Fruit fly (Drosophila melanogaster) whole organism, embryonic: ENCODE data around the gene CG1801.

Source experiments
- B-H1 ChIP-seq: fragments of 200-800 bp; sonication (Bioruptor generic); IDR thresholded peaks from 3 replicates; pipeline ENCODE4 v1.3.6; 2022; ENCODE audit warnings: missing biosample characterization, missing genetic modification characterization
- CG10209 ChIP-seq: fragments of 200-800 bp; sonication (Bioruptor generic); optimal IDR thresholded peaks from 3 replicates; lab custom pipeline; 2017; ENCODE audit warnings: missing biosample characterization, mild to moderate bottlenecking, missing genetic modification characterization, missing genetic modification reagents
- CG1602 ChIP-seq: fragments of 200-800 bp; sonication (Bioruptor generic); optimal IDR thresholded peaks from 3 replicates; lab custom pipeline; 2016; ENCODE audit warnings: missing biosample characterization, missing genetic modification characterization
- CG1647 ChIP-seq: fragments of 200-800 bp; sonication (Bioruptor generic); optimal IDR thresholded peaks from 3 replicates; lab custom pipeline; 2016; ENCODE audit warnings: missing biosample characterization, missing genetic modification characterization
- CG16815 ChIP-seq: fragments of 200-800 bp; sonication (Bioruptor generic); optimal IDR thresholded peaks from 3 replicates; lab custom pipeline; 2017; ENCODE audit warnings: missing biosample characterization, mild to moderate bottlenecking, missing genetic modification characterization
- CG17912 ChIP-seq: fragments of 200-800 bp; sonication (Bioruptor generic); optimal IDR thresholded peaks from 2 replicates; lab custom pipeline; 2018; ENCODE audit warnings: missing biosample characterization, mild to moderate bottlenecking, missing genetic modification characterization
- CG1792 ChIP-seq: fragments of 200-800 bp; sonication (Bioruptor generic); optimal IDR thresholded peaks from 2 replicates; lab custom pipeline; 2016; ENCODE audit warnings: missing biosample characterization, missing genetic modification characterization
- CG3163 ChIP-seq: fragments of 200-800 bp; sonication (Bioruptor generic); optimal IDR thresholded peaks from 3 replicates; lab custom pipeline; 2016; ENCODE audit warnings: missing biosample characterization, missing genetic modification characterization
- CG33213 ChIP-seq: fragments of 200-800 bp; sonication (Bioruptor generic); optimal IDR thresholded peaks from 3 replicates; lab custom pipeline; 2016; ENCODE audit warnings: missing biosample characterization, missing genetic modification characterization
- CG3407 ChIP-seq: fragments of 200-800 bp; sonication (Bioruptor generic); optimal IDR thresholded peaks from 2 replicates; lab custom pipeline; 2018; ENCODE audit warnings: missing biosample characterization, mild to moderate bottlenecking, missing genetic modification characterization
- CG3847 ChIP-seq: fragments of 200-800 bp; sonication (Bioruptor generic); IDR thresholded peaks from 2 replicates; pipeline ENCODE4 v1.3.6; 2022; ENCODE audit warnings: missing biosample characterization, missing genetic modification characterization
- CG42726 ChIP-seq: fragments of 200-800 bp; sonication (Bioruptor generic); IDR thresholded peaks from 2 replicates; pipeline ENCODE4 v1.3.6; 2022; ENCODE audit warnings: missing biosample characterization, missing genetic modification characterization; ENCODE audit not compliant: partially characterized antibody
- CG4404 ChIP-seq: fragments of 200-800 bp; sonication (Bioruptor generic); IDR thresholded peaks from 2 replicates; pipeline ENCODE4 v1.3.6; 2022; ENCODE audit warnings: missing biosample characterization, missing genetic modification characterization
- CG5245 ChIP-seq: fragments of 200-800 bp; sonication (Bioruptor generic); optimal IDR thresholded peaks from 3 replicates; lab custom pipeline; 2016; ENCODE audit warnings: missing biosample characterization, missing genetic modification characterization
- CG6254 ChIP-seq: fragments of 200-800 bp; sonication (Bioruptor generic); optimal IDR thresholded peaks from 3 replicates; lab custom pipeline; 2017; ENCODE audit warnings: mild to moderate bottlenecking, missing biosample characterization, missing genetic modification reagents, missing genetic modification characterization
- CkIIα-i1 ChIP-seq: fragments of 200-800 bp; sonication (Bioruptor generic); IDR thresholded peaks from 2 replicates; pipeline ENCODE4 v1.3.6; 2022; ENCODE audit warnings: missing biosample characterization, missing genetic modification characterization
- Dad ChIP-seq: fragments of 200-800 bp; sonication (Bioruptor generic); optimal IDR thresholded peaks from 3 replicates; lab custom pipeline; 2016; ENCODE audit warnings: missing biosample characterization, missing genetic modification characterization
- Dek ChIP-seq: fragments of 200-800 bp; sonication (Bioruptor generic); optimal IDR thresholded peaks from 3 replicates; lab custom pipeline; 2019; ENCODE audit warnings: missing biosample characterization, mild to moderate bottlenecking, missing genetic modification characterization, moderate library complexity
- Dfd ChIP-seq, 2 experiments: fragments of >200 bp; optimal IDR thresholded peaks; 2 replicates each; lab custom pipeline; 2017; ENCODE audit warnings: missing biosample characterization in 2 of 2, missing genetic modification characterization in 2 of 2
- Elba2 ChIP-seq: fragments of 200-800 bp; sonication (Bioruptor generic); optimal IDR thresholded peaks from 3 replicates; lab custom pipeline; 2016; ENCODE audit warnings: missing biosample characterization, missing genetic modification characterization
- Fer2 ChIP-seq: fragments of 200-800 bp; sonication (Bioruptor generic); optimal IDR thresholded peaks from 2 replicates; lab custom pipeline; 2018; ENCODE audit warnings: missing biosample characterization, mild to moderate bottlenecking, missing genetic modification characterization, moderate library complexity
- HLH3B ChIP-seq: fragments of 200-800 bp; sonication (Bioruptor generic); IDR thresholded peaks from 2 replicates; pipeline ENCODE4 v1.3.6; 2022; ENCODE audit warnings: missing biosample characterization, missing genetic modification characterization
- HmgZ ChIP-seq: fragments of 200-800 bp; sonication (Bioruptor generic); optimal IDR thresholded peaks from 2 replicates; lab custom pipeline; 2018; ENCODE audit warnings: missing biosample characterization, mild to moderate bottlenecking, missing genetic modification characterization
- Hr39 ChIP-seq: fragments of >200 bp; optimal IDR thresholded peaks from 2 replicates; lab custom pipeline; 2017
- MBD-R2 ChIP-seq: fragments of 200-800 bp; sonication (Bioruptor generic); IDR thresholded peaks from 2 replicates; pipeline ENCODE4 v1.3.6; 2022; ENCODE audit warnings: missing biosample characterization, missing genetic modification characterization
- Oaz ChIP-seq: fragments of 200-800 bp; sonication (Bioruptor generic); IDR thresholded peaks from 2 replicates; pipeline ENCODE4 v1.3.6; 2022; ENCODE audit warnings: missing biosample characterization, missing genetic modification characterization
- Oli ChIP-seq: fragments of 200-800 bp; sonication (Bioruptor generic); optimal IDR thresholded peaks from 2 replicates; lab custom pipeline; 2018; ENCODE audit warnings: missing biosample characterization, mild to moderate bottlenecking, missing genetic modification characterization, moderate library complexity
- PHDP ChIP-seq: fragments of 200-800 bp; sonication (Bioruptor generic); optimal IDR thresholded peaks from 3 replicates; lab custom pipeline; 2018; ENCODE audit warnings: missing biosample characterization, mild to moderate bottlenecking, missing genetic modification characterization, moderate library complexity
- Ravus ChIP-seq: fragments of 200-800 bp; sonication (Bioruptor generic); IDR thresholded peaks from 2 replicates; pipeline ENCODE4 v1.3.6; 2022; ENCODE audit warnings: missing biosample characterization, missing genetic modification characterization
- Rfx ChIP-seq: fragments of 200-800 bp; sonication (Bioruptor generic); IDR thresholded peaks from 2 replicates; pipeline ENCODE4 v1.3.6; 2022; ENCODE audit warnings: missing biosample characterization, missing genetic modification characterization
- Sry-δ ChIP-seq: fragments of 200-800 bp; sonication (Bioruptor generic); optimal IDR thresholded peaks from 2 replicates; lab custom pipeline; 2016; ENCODE audit warnings: missing biosample characterization, missing genetic modification characterization
- Ssrp ChIP-seq: fragments of 200-800 bp; sonication (Bioruptor generic); optimal IDR thresholded peaks from 2 replicates; lab custom pipeline; 2018; ENCODE audit warnings: missing biosample characterization, mild to moderate bottlenecking, missing genetic modification characterization, moderate library complexity
- Xrp1 ChIP-seq: fragments of 200-800 bp; sonication (Bioruptor generic); IDR thresholded peaks from 2 replicates; pipeline ENCODE4 v1.3.6; 2022; ENCODE audit warnings: missing biosample characterization, missing genetic modification characterization
- ab ChIP-seq: fragments of 200-800 bp; sonication (Bioruptor generic); optimal IDR thresholded peaks from 2 replicates; lab custom pipeline; 2016; ENCODE audit warnings: missing biosample characterization, missing genetic modification characterization
- amos ChIP-seq: fragments of 200-800 bp; sonication (Bioruptor generic); IDR thresholded peaks from 2 replicates; pipeline ENCODE4 v1.3.6; 2022; ENCODE audit warnings: missing biosample characterization, missing genetic modification characterization; ENCODE audit not compliant: partially characterized antibody
- crol ChIP-seq: fragments of 200-800 bp; sonication (Bioruptor generic); IDR thresholded peaks from 2 replicates; pipeline ENCODE4 v1.3.6; 2022; ENCODE audit warnings: missing biosample characterization, missing genetic modification characterization
- disco-r ChIP-seq: fragments of 200-800 bp; sonication (Bioruptor generic); optimal IDR thresholded peaks from 2 replicates; lab custom pipeline; 2016; ENCODE audit warnings: missing biosample characterization, missing genetic modification characterization
- fru ChIP-seq: fragments of >200 bp; optimal IDR thresholded peaks from 2 replicates; lab custom pipeline; 2017
- fu2 ChIP-seq: fragments of 200-800 bp; sonication (Bioruptor generic); optimal IDR thresholded peaks from 2 replicates; lab custom pipeline; 2016; ENCODE audit warnings: missing biosample characterization, missing genetic modification characterization
- gem ChIP-seq: fragments of 200-800 bp; sonication (Bioruptor generic); optimal IDR thresholded peaks from 2 replicates; lab custom pipeline; 2019; ENCODE audit warnings: missing biosample characterization, mild to moderate bottlenecking, missing genetic modification characterization, moderate library complexity
- grau ChIP-seq: fragments of 200-800 bp; optimal IDR thresholded peaks from 3 replicates; lab custom pipeline; 2019; ENCODE audit warnings: missing biosample characterization, mild to moderate bottlenecking, missing genetic modification characterization, moderate library complexity
- gt ChIP-seq: fragments of 200-800 bp; sonication (Bioruptor generic); IDR thresholded peaks from 2 replicates; pipeline ENCODE4 v1.3.6; 2022; ENCODE audit warnings: missing biosample characterization, missing genetic modification characterization
- ham ChIP-seq: fragments of 200-800 bp; sonication (Bioruptor generic); IDR thresholded peaks from 2 replicates; pipeline ENCODE4 v1.3.6; 2022; ENCODE audit warnings: missing biosample characterization, missing genetic modification characterization
- mld ChIP-seq: fragments of 200-800 bp; sonication (Bioruptor generic); IDR thresholded peaks from 3 replicates; pipeline ENCODE4 v1.3.6; 2022; ENCODE audit warnings: missing biosample characterization, missing genetic modification characterization; ENCODE audit not compliant: partially characterized antibody
- nau ChIP-seq: fragments of 200-800 bp; sonication (Bioruptor generic); optimal IDR thresholded peaks from 3 replicates; lab custom pipeline; 2017; ENCODE audit warnings: missing biosample characterization, mild to moderate bottlenecking, missing genetic modification characterization, missing genetic modification reagents
- nerfin-1 ChIP-seq: fragments of 200-800 bp; sonication (Bioruptor generic); optimal IDR thresholded peaks from 3 replicates; lab custom pipeline; 2019; ENCODE audit warnings: missing biosample characterization, mild to moderate bottlenecking, missing genetic modification characterization, moderate library complexity
- salm ChIP-seq: fragments of 200-800 bp; sonication (Bioruptor generic); optimal IDR thresholded peaks from 2 replicates; lab custom pipeline; 2018; ENCODE audit warnings: missing biosample characterization, mild to moderate bottlenecking, missing genetic modification characterization
- sd ChIP-seq: fragments of 200-800 bp; sonication (Bioruptor generic); optimal IDR thresholded peaks from 3 replicates; lab custom pipeline; 2018; ENCODE audit warnings: missing biosample characterization, mild to moderate bottlenecking, missing genetic modification characterization, moderate library complexity
- sens ChIP-seq: fragments of 200-800 bp; sonication (Bioruptor generic); peaks from one replicate; lab custom pipeline; 2016; ENCODE audit warnings: missing biosample characterization, missing genetic modification characterization
- seq ChIP-seq: fragments of 200-800 bp; sonication (Bioruptor generic); IDR thresholded peaks from 2 replicates; pipeline ENCODE4 v1.3.6; 2022; ENCODE audit warnings: missing biosample characterization, missing genetic modification characterization
- toy ChIP-seq: fragments of 200-800 bp; sonication (Bioruptor generic); IDR thresholded peaks from 2 replicates; pipeline ENCODE4 v1.3.6; 2022; ENCODE audit warnings: missing biosample characterization, missing genetic modification characterization
- wor ChIP-seq: fragments of 200-800 bp; sonication (Bioruptor generic); IDR thresholded peaks from 2 replicates; pipeline ENCODE4 v1.3.6; 2022; ENCODE audit warnings: missing biosample characterization, missing genetic modification characterization
- z ChIP-seq: fragments of 200-800 bp; sonication (Bioruptor generic); IDR thresholded peaks from 3 replicates; pipeline ENCODE4 v1.3.6; 2022; ENCODE audit warnings: missing biosample characterization, missing genetic modification characterization

CG1801 gene

dm6 chrX:21345036-21345500 lies 27.7 kb upstream of the CG1801 start, which contains the start of gene dod (continued):
- TF ChIP-seq ham (GFP tag; lab: Robert Waterston, UW) (no peak), HLH3B (GFP tag; lab: Robert Waterston, UW) (no peak), Oaz (GFP tag; lab: Robert Waterston, UW) (no peak), Hr39 (lab: Kevin White, UChicago) (no peak), seq (no peak; the same call in 1 of the 2 replicates), gem (tag; lab: Kevin White, UChicago) (peak; percentile 66), Fer2 (no peak), grau (tag; lab: Kevin White, UChicago) (peak; percentile 60), PHDP (tag; lab: Kevin White, UChicago) (peak; percentile 65), Dad (GFP tag; lab: Kevin White, UChicago) (peak; percentile 55), sens (GFP tag; lab: Kevin White, UChicago) (peak; percentile 90), CG3847 (GFP tag; lab: Robert Waterston, UW) (peak; percentile 72), Dfd (GFP tag; optimal IDR thresholded peaks at IDR 0.05; lab: Kevin White, UChicago) (no peak), CG6254 (no peak), Dek (peak; percentile 43), salm (tag; lab: Kevin White, UChicago) (no peak), HmgZ (tag; lab: Kevin White, UChicago) (peak; percentile 62), z (GFP tag; lab: Robert Waterston, UW) (no peak), MBD-R2 (GFP tag; lab: Robert Waterston, UW) (peak; percentile 98), Elba2 (GFP tag; lab: Kevin White, UChicago) (no peak), CG4404 (GFP tag; lab: Robert Waterston, UW) (0 out of 2 replicates have a peak, but pooled peaks have one; percentile 23), crol (GFP tag; lab: Robert Waterston, UW) (no peak), Oli (tag; lab: Kevin White, UChicago) (peak; percentile 42), fu2 (GFP tag; lab: Kevin White, UChicago) (peak; percentile 43), B-H1 (GFP tag; lab: Robert Waterston, UW) (no peak), CG3407 (GFP tag; lab: Kevin White, UChicago) (no peak), nau (GFP tag; lab: Kevin White, UChicago) (no peak), toy (GFP tag; lab: Robert Waterston, UW) (no peak), amos (GFP tag; lab: Robert Waterston, UW) (peak; percentile 87), ab (GFP tag; lab: Kevin White, UChicago) (no peak), CG33213 (GFP tag; lab: Kevin White, UChicago) (peak; percentile 73), mld (GFP tag; lab: Robert Waterston, UW) (peak; percentile 69; the same call in 1 of the 3 replicates), CG1792 (GFP tag; lab: Kevin White, UChicago) (peak; percentile 25), Xrp1 (peak; percentile 44), CG17912 (GFP tag; lab: Kevin White, UChicago) (peak; percentile 10), gt (GFP tag; lab: Robert Waterston, UW) (no peak), CG5245 (GFP tag; lab: Kevin White, UChicago) (no peak), CkIIα-i1 (GFP tag; lab: Robert Waterston, UW) (no peak), disco-r (GFP tag; lab: Kevin White, UChicago) (no peak), CG10209 (GFP tag; lab: Kevin White, UChicago) (peak; percentile 21), CG1647 (no peak), wor (GFP tag; lab: Robert Waterston, UW) (no peak), Sry-δ (GFP tag; lab: Kevin White, UChicago) (peak; percentile 82), CG1602 (GFP tag; lab: Kevin White, UChicago) (no peak), Rfx (GFP tag; lab: Robert Waterston, UW) (peak; percentile 81), Ravus (no peak), CG42726 (GFP tag; lab: Robert Waterston, UW) (peak; percentile 83; the same call in 1 of the 2 replicates), Ssrp (tag; lab: Kevin White, UChicago) (peak; percentile 16), sd (tag; lab: Kevin White, UChicago) (peak; percentile 93), nerfin-1 (tag; lab: Kevin White, UChicago) (peak; percentile 57), CG3163 (no peak), fru (lab: Kevin White, UChicago) (no peak), CG16815 (GFP tag; lab: Kevin White, UChicago) (no peak)
